Worm (Caenorhabditis elegans): ENCODE data around the gene C26F1.1.

DNA sequence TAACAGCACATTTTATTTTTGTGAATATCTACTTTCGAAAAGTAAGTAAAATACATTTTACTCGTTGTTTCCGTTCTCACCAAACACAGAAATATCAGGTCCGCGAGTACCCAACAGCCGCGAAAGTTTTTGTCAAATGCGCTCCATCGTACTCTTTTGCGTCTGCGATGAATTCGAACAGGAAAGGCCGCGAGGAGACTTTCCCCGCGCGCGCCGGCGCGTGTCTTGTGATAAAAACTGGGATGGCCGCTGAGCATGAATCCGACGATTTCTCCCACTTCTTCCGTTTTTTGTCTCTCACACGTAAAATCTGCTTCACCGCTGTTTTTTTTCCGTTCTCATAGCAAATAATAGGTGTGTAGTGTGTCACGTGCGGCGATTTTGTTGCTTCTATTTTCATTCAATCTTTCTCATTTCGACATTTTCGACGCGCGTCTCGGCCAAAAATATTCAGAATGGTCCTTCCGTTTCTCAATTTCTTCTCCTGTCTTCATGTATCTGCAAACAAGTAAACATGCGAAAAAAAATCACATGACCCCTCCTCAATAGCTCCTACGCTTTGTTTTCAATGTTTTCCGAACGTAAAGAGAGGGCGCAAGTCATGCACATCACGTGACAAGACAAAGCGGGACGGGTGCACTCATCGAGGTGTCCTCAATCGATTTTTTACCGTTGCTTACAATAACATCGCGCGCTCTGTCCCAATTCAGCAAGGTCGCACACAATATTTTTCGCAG lies 19.0 kb downstream of the C26F1.1 start, which contains the start of gene uvs-1:
- TF ChIP-seq unc-39 (tag; optimal IDR thresholded peaks at IDR 0.05) = no peak
- TF ChIP-seq tbx-8 (GFP tag; optimal IDR thresholded peaks at IDR 0.05) = no peak
- TF ChIP-seq ztf-11 (tag; optimal IDR thresholded peaks at IDR 0.05) = no peak
- TF ChIP-seq nhr-12 (tag; optimal IDR thresholded peaks at IDR 0.05) = no peak
- TF ChIP-seq ces-1 (GFP tag; optimal IDR thresholded peaks at IDR 0.05) = no peak
